Fruit fly (Drosophila melanogaster): ENCODE data around the gene CG7920.

dm6 chr3R:29985219-29985618, 29.9 kb downstream of the CG7920 start:
- TF ChIP-seq CG4496 (GFP tag; IDR thresholded peaks at IDR 0.05): no peak
- TF ChIP-seq CG12605 (GFP tag; IDR thresholded peaks at IDR 0.05): no peak
- TF ChIP-seq CG14655 (GFP tag; optimal IDR thresholded peaks at IDR 0.05): no peak
- TF ChIP-seq CG8301 (tag; optimal IDR thresholded peaks at IDR 0.05): no peak
- 0 out of 2 replicates have a peak, but pooled peaks have one; percentile 10 for TF ChIP-seq CG10348 (GFP tag; IDR thresholded peaks at IDR 0.05)
